Worm (Caenorhabditis elegans) whole organism, L1 larva: ENCODE data around the gene C34E10.9.

ENCODE experiments used
- C04F5.9 ChIP-seq: sonication (generic microtip); optimal IDR thresholded peaks from 2 replicates; lab custom pipeline; 2016; ENCODE audit warnings: missing genetic modification characterization, missing compliant biosample characterization
- alr-1 ChIP-seq: fragments of 200-800 bp; sonication (Bioruptor generic); optimal IDR thresholded peaks from 2 replicates; lab custom pipeline; 2018; ENCODE audit warnings: borderline replicate concordance, mild to moderate bottlenecking, missing genetic modification characterization, missing compliant biosample characterization
- ama-1 ChIP-seq: fragments of 150-350 bp; optimal IDR thresholded peaks from 2 replicates; lab custom pipeline; 2014
- ceh-82 ChIP-seq, 3 experiments: fragments of 150-350 bp in 1 of 3; sonication (generic microtip) in 2 of 3; optimal IDR thresholded peaks; 2 replicates each; lab custom pipeline; 2014 to 2017; ENCODE audit warnings: missing biosample characterization in 3 of 3, missing genetic modification characterization in 3 of 3
- ceh-88 ChIP-seq: fragments of 200-800 bp; sonication (Bioruptor generic); IDR thresholded peaks from 2 replicates; pipeline ENCODE4 v1.3.6; 2022; ENCODE audit warnings: missing genetic modification characterization, missing compliant biosample characterization
- ces-1 ChIP-seq: fragments of 150-350 bp; optimal IDR thresholded peaks from 2 replicates; lab custom pipeline; 2014; ENCODE audit warnings: missing biosample characterization, missing genetic modification reagents, missing genetic modification characterization
- dpl-1 ChIP-seq, 3 experiments: fragments of 150-350 bp in 2 of 3; sonication (generic microtip) in 1 of 3; optimal IDR thresholded peaks; 2 replicates each; lab custom pipeline; 2014 to 2017; ENCODE audit warnings: missing biosample characterization in 3 of 3, missing genetic modification characterization in 3 of 3, missing genetic modification reagents in 3 of 3
- efl-1 ChIP-seq, 4 experiments: fragments of 150-350 bp; optimal IDR thresholded peaks in 3 of 4; peaks in 1 of 4; 1 replicate in 1 of 4; 2 replicates in 3 of 4; lab custom pipeline; 2014; ENCODE audit warnings: missing biosample characterization in 2 of 4, missing genetic modification characterization in 2 of 4, missing genetic modification reagents in 2 of 4
- egl-13 ChIP-seq: sonication (generic microtip); optimal IDR thresholded peaks from 2 replicates; lab custom pipeline; 2016; ENCODE audit warnings: missing genotype, missing genetic modification reagents, missing genetic modification characterization, missing compliant biosample characterization
- elt-3 ChIP-seq, 6 experiments: fragments of 150-350 bp in 1 of 6; sonication (generic microtip); optimal IDR thresholded peaks; 2 replicates each; lab custom pipeline; 2017 to 2018; ENCODE audit warnings: missing biosample characterization in 6 of 6, missing genetic modification characterization in 6 of 6, inconsistent platforms in 1 of 6
- ets-5 ChIP-seq: fragments of 200-800 bp; sonication (Bioruptor generic); IDR thresholded peaks from 2 replicates; pipeline ENCODE4 v1.3.6; 2022; ENCODE audit warnings: missing genetic modification characterization, missing compliant biosample characterization
- fkh-4 ChIP-seq: sonication (generic microtip); optimal IDR thresholded peaks from 2 replicates; lab custom pipeline; 2016; ENCODE audit warnings: missing compliant biosample characterization, missing genetic modification characterization, borderline replicate concordance
- fkh-8 ChIP-seq: sonication (generic microtip); optimal IDR thresholded peaks from 2 replicates; lab custom pipeline; 2016; ENCODE audit warnings: mild to moderate bottlenecking, missing genetic modification characterization, missing compliant biosample characterization
- grh-1 ChIP-seq: fragments of 200-800 bp; sonication (Bioruptor generic); IDR thresholded peaks from 2 replicates; pipeline ENCODE4 v1.3.6; 2022; ENCODE audit warnings: missing genetic modification reagents, missing genetic modification characterization, missing compliant biosample characterization
- isw-1 ChIP-seq: fragments of 200-800 bp; sonication (Bioruptor generic); IDR thresholded peaks from 2 replicates; pipeline ENCODE4 v1.3.6; 2022; ENCODE audit warnings: missing genetic modification characterization, missing compliant biosample characterization
- lin-13 ChIP-seq: fragments of 150-350 bp; optimal IDR thresholded peaks from 2 replicates; lab custom pipeline; 2014; ENCODE audit warnings: missing biosample characterization, missing genetic modification reagents, missing genetic modification characterization
- lin-14 ChIP-seq: fragments of 200-800 bp; sonication (Bioruptor generic); optimal IDR thresholded peaks from 2 replicates; lab custom pipeline; 2018; ENCODE audit warnings: mild to moderate bottlenecking, missing genetic modification characterization, moderate library complexity, missing compliant biosample characterization
- lin-35 ChIP-seq, 2 experiments: fragments of 150-350 bp; optimal IDR thresholded peaks; 2 replicates each; lab custom pipeline; 2014; ENCODE audit warnings: missing biosample characterization in 2 of 2, missing genetic modification characterization in 2 of 2, missing genetic modification reagents in 2 of 2
- lin-39 ChIP-seq: fragments of 150-350 bp; optimal IDR thresholded peaks from 2 replicates; lab custom pipeline; 2014; ENCODE audit warnings: missing biosample characterization, missing genetic modification reagents, missing genetic modification characterization
- lir-3 ChIP-seq: sonication (generic microtip); optimal IDR thresholded peaks from 2 replicates; lab custom pipeline; 2016; ENCODE audit warnings: mild to moderate bottlenecking, missing genetic modification characterization, moderate library complexity, missing compliant biosample characterization; ENCODE audit not compliant: poor library complexity
- lsy-2 ChIP-seq, 2 experiments: fragments of 150-350 bp; optimal IDR thresholded peaks; 2 replicates each; lab custom pipeline; 2014; ENCODE audit warnings: missing biosample characterization in 2 of 2, missing genetic modification characterization in 2 of 2
- mab-9 ChIP-seq: fragments of 200-800 bp; sonication (Bioruptor generic); IDR thresholded peaks from 2 replicates; pipeline ENCODE4 v1.3.6; 2022; ENCODE audit warnings: missing genetic modification reagents, missing genetic modification characterization, missing compliant biosample characterization
- mdl-1 ChIP-seq, 2 experiments: fragments of 150-350 bp; optimal IDR thresholded peaks; 2 replicates each; lab custom pipeline; 2014 to 2017; ENCODE audit warnings: missing biosample characterization in 2 of 2, missing genetic modification characterization in 2 of 2, inconsistent platforms in 1 of 2
- mef-2 ChIP-seq: fragments of 150-350 bp; optimal IDR thresholded peaks from 2 replicates; lab custom pipeline; 2014; ENCODE audit warnings: missing biosample characterization, missing genetic modification characterization
- mep-1 ChIP-seq: fragments of 150-350 bp; optimal IDR thresholded peaks from 2 replicates; lab custom pipeline; 2014; ENCODE audit warnings: missing biosample characterization, missing genetic modification characterization
- nhr-12 ChIP-seq: sonication (generic microtip); optimal IDR thresholded peaks from 2 replicates; lab custom pipeline; 2017; ENCODE audit warnings: missing biosample characterization, missing genetic modification characterization
- nhr-20 ChIP-seq: sonication (generic microtip); optimal IDR thresholded peaks from 2 replicates; lab custom pipeline; 2016; ENCODE audit warnings: mild to moderate bottlenecking, missing genetic modification characterization, missing compliant biosample characterization
- nhr-237 ChIP-seq: fragments of 150-350 bp; optimal IDR thresholded peaks from 2 replicates; lab custom pipeline; 2014; ENCODE audit warnings: missing biosample characterization, missing genetic modification characterization
- nhr-47 ChIP-seq: sonication (generic microtip); optimal IDR thresholded peaks from 2 replicates; lab custom pipeline; 2016; ENCODE audit warnings: mild to moderate bottlenecking, missing genetic modification characterization, moderate library complexity, missing compliant biosample characterization
- nhr-71 ChIP-seq: sonication (generic microtip); optimal IDR thresholded peaks from 2 replicates; lab custom pipeline; 2016; ENCODE audit warnings: mild to moderate bottlenecking, missing genetic modification characterization, moderate library complexity, missing compliant biosample characterization
- nhr-76 ChIP-seq: sonication (generic microtip); optimal IDR thresholded peaks from 2 replicates; lab custom pipeline; 2017; ENCODE audit warnings: missing biosample characterization, missing genetic modification characterization
- nhr-85 ChIP-seq: sonication (generic microtip); peaks from one replicate; lab custom pipeline; 2016; ENCODE audit warnings: missing genetic modification characterization, inconsistent platforms, missing compliant biosample characterization
- nhr-90 ChIP-seq: sonication (generic microtip); optimal IDR thresholded peaks from 2 replicates; lab custom pipeline; 2016; ENCODE audit warnings: mild to moderate bottlenecking, missing genetic modification characterization, missing compliant biosample characterization; ENCODE audit not compliant: poor library complexity
- pqm-1 ChIP-seq: sonication (generic microtip); optimal IDR thresholded peaks from 3 replicates; lab custom pipeline; 2017; ENCODE audit warnings: missing biosample characterization, missing genetic modification characterization
- rnt-1 ChIP-seq: sonication (generic microtip); optimal IDR thresholded peaks from 2 replicates; lab custom pipeline; 2016; ENCODE audit warnings: mild to moderate bottlenecking, missing genetic modification characterization, moderate library complexity, missing compliant biosample characterization
- skn-1 ChIP-seq: fragments of 150-350 bp; optimal IDR thresholded peaks from 2 replicates; lab custom pipeline; 2014; ENCODE audit warnings: missing biosample characterization, missing genetic modification characterization
- snpc-4 ChIP-seq: fragments of 150-350 bp; optimal IDR thresholded peaks from 2 replicates; lab custom pipeline; 2014; ENCODE audit warnings: missing biosample characterization, missing genetic modification characterization
- snu-23 ChIP-seq: sonication (generic microtip); optimal IDR thresholded peaks from 2 replicates; lab custom pipeline; 2016; ENCODE audit warnings: missing genetic modification characterization, missing compliant biosample characterization
- sox-4 ChIP-seq: sonication (generic microtip); optimal IDR thresholded peaks from 2 replicates; lab custom pipeline; 2016; ENCODE audit warnings: missing genetic modification characterization, missing compliant biosample characterization
- swsn-7 ChIP-seq: sonication (generic microtip); optimal IDR thresholded peaks from 2 replicates; lab custom pipeline; 2016; ENCODE audit warnings: missing genetic modification characterization, missing compliant biosample characterization
- tlp-1 ChIP-seq: fragments of 150-350 bp; optimal IDR thresholded peaks from 2 replicates; lab custom pipeline; 2014; ENCODE audit warnings: missing biosample characterization, missing genetic modification characterization
- unc-98 ChIP-seq: fragments of 200-800 bp; sonication (Bioruptor generic); IDR thresholded peaks from 2 replicates; pipeline ENCODE4 v1.3.6; 2022; ENCODE audit warnings: missing genetic modification characterization, missing compliant biosample characterization
- vab-15 ChIP-seq: sonication (generic microtip); optimal IDR thresholded peaks from 2 replicates; lab custom pipeline; 2017; ENCODE audit warnings: missing genotype, mild to moderate bottlenecking, missing genetic modification characterization, missing compliant biosample characterization
- zip-4 ChIP-seq: fragments of 200-800 bp; sonication (Bioruptor generic); optimal IDR thresholded peaks from 2 replicates; lab custom pipeline; 2018; ENCODE audit warnings: mild to moderate bottlenecking, missing genetic modification characterization, moderate library complexity, missing compliant biosample characterization

C34E10.9 gene

DNA sequence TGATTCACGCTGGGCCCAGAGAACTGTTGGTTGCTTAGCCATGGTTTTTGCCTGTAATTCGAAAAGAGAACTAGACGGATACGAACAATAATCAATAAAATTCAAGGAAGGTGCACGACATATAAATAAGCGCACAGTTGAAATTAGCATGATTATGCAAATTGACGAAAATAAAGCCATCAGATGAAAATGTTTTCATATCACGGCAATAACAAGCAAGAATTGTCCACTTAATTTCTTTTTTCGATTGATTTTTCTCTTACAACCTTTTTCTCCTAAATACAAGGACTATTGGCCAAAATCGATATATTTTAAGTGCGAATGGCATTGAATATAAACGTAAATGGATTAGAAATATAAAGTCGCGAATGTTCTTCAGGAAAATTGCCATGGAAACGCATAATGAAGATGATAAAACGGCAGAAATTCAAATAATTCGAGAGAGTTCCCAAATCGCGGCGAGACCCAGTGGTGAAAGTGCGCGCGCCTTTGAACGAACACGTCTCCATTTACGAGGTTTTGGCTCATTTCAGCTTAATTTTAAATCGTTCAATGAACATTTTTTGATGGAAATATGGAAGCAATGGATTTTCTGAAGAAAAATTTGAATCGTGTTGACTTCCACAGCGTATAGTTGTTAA is 11.6 kb upstream of the C34E10.9 start, which contains the start of the genes daf-41 and toc-1 (continued):
- TF ChIP-seq nhr-20 (peak; percentile 31), nhr-90 (tag; lab: Kevin White, UChicago) (no peak), fkh-8 (tag; lab: Kevin White, UChicago) (peak; percentile 81), mdl-1 (tag; optimal IDR thresholded peaks at IDR 0.05; lab: Kevin White, UChicago) (peak in 1 of 2 experiments; percentile 24), dpl-1 (GFP tag; optimal IDR thresholded peaks at IDR 0.05; lab: Kevin White, UChicago) (peak; percentile 54 to 71 (median 58)), nhr-237 (no peak), lin-35 (GFP tag; optimal IDR thresholded peaks at IDR 0.05; lab: Kevin White, UChicago) (peak; percentile 72 to 77), snu-23 (GFP tag; lab: Kevin White, UChicago) (peak; percentile 68), lir-3 (no peak), lsy-2 (tag; optimal IDR thresholded peaks at IDR 0.05; lab: Kevin White, UChicago) (peak; percentile 69 to 73), lin-39 (tag; lab: Kevin White, UChicago) (no peak), nhr-12 (tag; lab: Kevin White, UChicago) (no peak), fkh-4 (tag; lab: Kevin White, UChicago) (no peak), lin-14 (peak; percentile 65), grh-1 (no peak), rnt-1 (tag; lab: Kevin White, UChicago) (peak; percentile 11), egl-13 (tag; lab: Kevin White, UChicago) (no peak), sox-4 (no peak), vab-15 (no peak), nhr-47 (tag; lab: Kevin White, UChicago) (peak; percentile 47), skn-1 (tag; lab: Kevin White, UChicago) (peak; percentile 77), pqm-1 (no peak), nhr-76 (tag; lab: Kevin White, UChicago) (no peak), ets-5 (GFP tag; lab: Robert Waterston, UW) (no peak), C04F5.9 (no peak), tlp-1 (no peak), mab-9 (GFP tag; lab: Robert Waterston, UW) (no peak), mef-2 (tag; lab: Kevin White, UChicago) (no peak), elt-3 (tag; optimal IDR thresholded peaks at IDR 0.05; lab: Kevin White, UChicago) (peak in 1 of 6 experiments; percentile 20), lin-13 (GFP tag; lab: Kevin White, UChicago) (peak; percentile 48), nhr-71 (tag; lab: Kevin White, UChicago) (peak; percentile 59), snpc-4 (tag; lab: Kevin White, UChicago) (no peak), zip-4 (no peak), swsn-7 (tag; lab: Kevin White, UChicago) (peak; percentile 44), alr-1 (no peak), isw-1 (GFP tag; lab: Robert Waterston, UW) (peak; percentile 18; the same call in 1 of the 2 replicates), unc-98 (GFP tag; lab: Robert Waterston, UW) (no peak), mep-1 (tag; lab: Kevin White, UChicago) (peak; percentile 82), ceh-88 (GFP tag; lab: Robert Waterston, UW) (no peak), ces-1 (GFP tag; lab: Kevin White, UChicago) (no peak), ama-1 (lab: Kevin White, UChicago) (no peak), ceh-82 (tag; optimal IDR thresholded peaks at IDR 0.05; lab: Kevin White, UChicago) (peak in 1 of 3 experiments; percentile 12)

DNA sequence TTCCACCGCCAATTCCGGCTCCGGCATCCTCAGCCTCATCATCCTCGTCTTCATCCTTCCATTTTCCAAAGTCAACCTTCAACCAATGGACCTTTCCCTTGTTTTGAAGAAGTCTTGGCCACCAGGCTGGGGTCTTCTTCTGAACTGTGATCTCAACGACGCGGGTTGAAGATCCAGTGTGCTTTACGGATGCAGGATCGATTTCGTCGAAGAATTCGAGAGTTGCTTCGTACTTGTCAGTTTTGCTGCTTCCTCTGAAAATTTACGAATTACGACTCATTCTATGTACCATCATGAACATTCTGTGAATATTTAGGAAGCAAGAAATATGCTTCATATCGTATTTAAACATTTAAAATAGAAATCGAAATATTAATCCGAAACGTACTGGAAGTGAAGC is 11.1 kb upstream of the C34E10.9 start:
- TF ChIP-seq lin-14 (no peak), efl-1 (optimal IDR thresholded peaks at IDR 0.05; lab: Kevin White, UChicago) (no peak), efl-1 (GFP tag; optimal IDR thresholded peaks at IDR 0.05 in 1 of 2; lab: Kevin White, UChicago) (peak in 1 of 2 experiments; percentile 37), nhr-85 (tag; lab: Kevin White, UChicago) (peak; percentile 30)
- TF ChIP-seq, all 84 proteins: peak for 2
